Worm (Caenorhabditis elegans) whole organism, late embryonic: Measurements from ENCODE around the gene srsx-3.

Source experiments
- ceh-22 ChIP-seq: sonication (generic microtip); optimal IDR thresholded peaks from 2 replicates; lab custom pipeline; 2017; ENCODE audit warnings: missing biosample characterization, missing genetic modification characterization
- nfya-1 ChIP-seq: sonication (generic microtip); optimal IDR thresholded peaks from 2 replicates; lab custom pipeline; 2017; ENCODE audit warnings: missing genetic modification characterization, mild to moderate bottlenecking, missing compliant biosample characterization, antibody characterized with exemption, moderate library complexity
- pat-9 ChIP-seq: fragments of 200-800 bp; sonication (Bioruptor generic); optimal IDR thresholded peaks from 2 replicates; lab custom pipeline; 2018; ENCODE audit warnings: mild to moderate bottlenecking, missing genetic modification characterization, moderate library complexity, missing compliant biosample characterization

DNA sequence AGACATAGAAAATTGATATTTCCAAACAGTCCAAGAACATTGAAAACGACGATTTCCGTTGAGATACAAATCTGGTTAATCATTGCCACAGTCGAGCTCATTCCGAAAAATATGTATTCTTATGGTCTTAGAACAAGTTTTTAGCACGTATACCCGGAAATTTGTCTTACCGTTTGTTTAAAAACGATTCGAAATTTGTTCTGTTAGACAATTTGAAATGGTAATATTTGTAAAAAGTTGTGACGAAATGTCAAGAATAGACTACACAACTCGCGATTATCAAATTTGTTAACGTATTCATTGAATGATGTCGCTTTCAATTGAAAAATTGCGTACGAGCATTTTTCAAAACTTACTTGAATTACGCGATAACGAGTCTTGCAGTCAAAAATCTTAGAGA is at the start of gene srsx-3:
- TF ChIP-seq pat-9 (tag; lab: Kevin White, UChicago) (no peak), ceh-22 (tag; lab: Kevin White, UChicago) (no peak), nfya-1 (no peak)
